Worm (Caenorhabditis elegans) whole organism, L1 larva: ENCODE results near the gene nstp-2.
"Not testable (repeated sequence)": the region's sequence is repeated elsewhere in the genome, so short reads cannot be mapped to it uniquely, and the experiment has no call there.

Source experiments
- ama-1 ChIP-seq: fragments of 150-350 bp; optimal IDR thresholded peaks from 2 replicates; lab custom pipeline; 2014
- ceh-88 ChIP-seq: fragments of 200-800 bp; sonication (Bioruptor generic); IDR thresholded peaks from 2 replicates; pipeline ENCODE4 v1.3.6; 2022; ENCODE audit warnings: missing genetic modification characterization, missing compliant biosample characterization
- dpl-1 ChIP-seq, 3 experiments: fragments of 150-350 bp in 2 of 3; sonication (generic microtip) in 1 of 3; optimal IDR thresholded peaks; 2 replicates each; lab custom pipeline; 2014 to 2017; ENCODE audit warnings: missing biosample characterization in 3 of 3, missing genetic modification characterization in 3 of 3, missing genetic modification reagents in 3 of 3
- dsc-1 ChIP-seq: sonication (generic microtip); optimal IDR thresholded peaks from 2 replicates; lab custom pipeline; 2016; ENCODE audit warnings: mild to moderate bottlenecking, missing genetic modification characterization, missing compliant biosample characterization
- lin-35 ChIP-seq, 2 experiments: fragments of 150-350 bp; optimal IDR thresholded peaks; 2 replicates each; lab custom pipeline; 2014; ENCODE audit warnings: missing biosample characterization in 2 of 2, missing genetic modification characterization in 2 of 2, missing genetic modification reagents in 2 of 2
- lsy-2 ChIP-seq, 2 experiments: fragments of 150-350 bp; optimal IDR thresholded peaks; 2 replicates each; lab custom pipeline; 2014; ENCODE audit warnings: missing biosample characterization in 2 of 2, missing genetic modification characterization in 2 of 2
- mab-9 ChIP-seq: fragments of 200-800 bp; sonication (Bioruptor generic); IDR thresholded peaks from 2 replicates; pipeline ENCODE4 v1.3.6; 2022; ENCODE audit warnings: missing genetic modification reagents, missing genetic modification characterization, missing compliant biosample characterization
- nhr-11 ChIP-seq: fragments of 150-350 bp; optimal IDR thresholded peaks from 2 replicates; lab custom pipeline; 2014; ENCODE audit warnings: missing biosample characterization, missing genetic modification characterization
- nhr-237 ChIP-seq: fragments of 150-350 bp; optimal IDR thresholded peaks from 2 replicates; lab custom pipeline; 2014; ENCODE audit warnings: missing biosample characterization, missing genetic modification characterization
- unc-130 ChIP-seq: fragments of 150-350 bp; optimal IDR thresholded peaks from 2 replicates; lab custom pipeline; 2017; ENCODE audit warnings: missing biosample characterization, missing genetic modification characterization, inconsistent platforms

ce11 chrIV:6591010-6591746 lies 14.8 kb downstream of the nstp-2 start, which contains the start of the genes nspb-1 and nspb-2:
- not testable (repeated sequence) for TF ChIP-seq ama-1 (lab: Kevin White, UChicago); dsc-1 (tag; lab: Kevin White, UChicago); unc-130; lsy-2 (tag; optimal IDR thresholded peaks at IDR 0.05; lab: Kevin White, UChicago); nhr-11 (tag; lab: Kevin White, UChicago); nhr-237 (tag; lab: Kevin White, UChicago); ceh-88; mab-9; lin-35 (GFP tag; optimal IDR thresholded peaks at IDR 0.05; lab: Kevin White, UChicago); dpl-1 (GFP tag; optimal IDR thresholded peaks at IDR 0.05; lab: Kevin White, UChicago)
